Worm (Caenorhabditis elegans) whole organism, mixed stage, embryonic: Measurements from ENCODE around the gene F26C11.1.

Experiments used
- elt-1 ChIP-seq: sonication (generic microtip); optimal IDR thresholded peaks from 2 replicates; lab custom pipeline; 2017; ENCODE audit warnings: missing genetic modification characterization, mild to moderate bottlenecking, missing compliant biosample characterization, antibody characterized with exemption, moderate library complexity, borderline replicate concordance; ENCODE audit not compliant: insufficient read depth
- lin-13 ChIP-seq: fragments of 150-350 bp; optimal IDR thresholded peaks from 2 replicates; lab custom pipeline; 2014; ENCODE audit warnings: missing biosample characterization, missing genetic modification characterization
- lsy-2 ChIP-seq: fragments of 150-350 bp; optimal IDR thresholded peaks from 2 replicates; lab custom pipeline; 2014; ENCODE audit warnings: missing biosample characterization, missing genetic modification characterization
- mab-5 ChIP-seq: fragments of 150-350 bp; optimal IDR thresholded peaks from 2 replicates; lab custom pipeline; 2014; ENCODE audit warnings: missing biosample characterization, missing genetic modification characterization
- mls-2 ChIP-seq: sonication (generic microtip); optimal IDR thresholded peaks from 2 replicates; lab custom pipeline; 2016; ENCODE audit warnings: mild to moderate bottlenecking, missing genetic modification characterization, moderate library complexity, missing compliant biosample characterization
- nhr-237 ChIP-seq: fragments of 150-350 bp; optimal IDR thresholded peaks from 2 replicates; lab custom pipeline; 2014; ENCODE audit warnings: missing biosample characterization, missing genetic modification characterization
- nhr-28 ChIP-seq: fragments of 150-350 bp; optimal IDR thresholded peaks from 2 replicates; lab custom pipeline; 2014; ENCODE audit warnings: missing biosample characterization, missing genetic modification characterization
- nhr-76 ChIP-seq: sonication (generic microtip); optimal IDR thresholded peaks from 2 replicates; lab custom pipeline; 2017; ENCODE audit warnings: missing biosample characterization, missing genetic modification characterization
- pha-4 ChIP-seq: fragments of 150-350 bp; optimal IDR thresholded peaks from 2 replicates; lab custom pipeline; 2018; ENCODE audit warnings: missing biosample characterization, missing genetic modification reagents, missing genetic modification characterization
- unc-62 ChIP-seq: fragments of 150-350 bp; optimal IDR thresholded peaks from 2 replicates; lab custom pipeline; 2014; ENCODE audit warnings: missing biosample characterization, missing genetic modification reagents, missing genetic modification characterization

DNA sequence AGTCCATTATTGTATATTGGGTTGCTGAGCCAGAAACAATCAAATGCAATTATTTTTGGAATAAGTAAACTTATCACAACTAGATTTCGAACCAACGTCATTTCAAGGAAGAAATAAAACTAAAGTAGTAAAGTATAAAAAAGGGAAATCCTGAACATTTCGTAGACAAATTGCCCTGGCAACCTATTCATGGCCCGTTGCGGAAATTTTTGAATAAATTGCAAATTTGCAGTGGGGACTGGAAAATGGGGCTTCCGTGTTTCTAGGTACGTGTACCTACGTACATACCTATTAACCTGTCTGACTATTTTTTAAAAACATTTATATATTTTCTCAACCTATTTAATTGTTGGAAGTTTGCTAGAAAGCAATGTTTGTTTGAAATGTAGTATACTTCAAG, 20.5 kb downstream of the F26C11.1 start, which contains the start of gene F26C11.3:
- TF ChIP-seq nhr-237 (tag; lab: Kevin White, UChicago) (no peak), pha-4 (tag; lab: Kevin White, UChicago) (no peak), unc-62 (GFP tag; lab: Kevin White, UChicago) (no peak), mab-5 (no peak), mls-2 (no peak), elt-1 (tag; lab: Kevin White, UChicago) (no peak), nhr-76 (tag; lab: Kevin White, UChicago) (no peak), nhr-28 (tag; lab: Kevin White, UChicago) (no peak), lsy-2 (tag; lab: Kevin White, UChicago) (no peak), lin-13 (no peak)
